Fruit fly (Drosophila melanogaster) whole organism, embryonic: ENCODE results near the gene Tep4.
A peak's percentile ranks its signal among the peaks of the same experiment; 100 is the strongest.

Source experiments
- CG10267 ChIP-seq: fragments of 200-800 bp; sonication (Bioruptor generic); optimal IDR thresholded peaks from 2 replicates; lab custom pipeline; 2018; ENCODE audit warnings: missing biosample characterization, mild to moderate bottlenecking, missing genetic modification characterization, moderate library complexity
- CG10366 ChIP-seq: fragments of 200-800 bp; sonication (Bioruptor generic); IDR thresholded peaks from 2 replicates; pipeline ENCODE4 v1.3.6; 2022; ENCODE audit warnings: missing biosample characterization, missing genetic modification characterization
- CG10462 ChIP-seq: fragments of 200-800 bp; sonication (Bioruptor generic); optimal IDR thresholded peaks from 2 replicates; lab custom pipeline; 2016; ENCODE audit warnings: missing biosample characterization, missing genetic modification characterization
- CG12104 ChIP-seq: fragments of 200-800 bp; sonication (Bioruptor generic); optimal IDR thresholded peaks from 3 replicates; lab custom pipeline; 2016; ENCODE audit warnings: missing biosample characterization, missing genetic modification characterization
- CG13424 ChIP-seq: fragments of 200-800 bp; sonication (Bioruptor generic); optimal IDR thresholded peaks from 2 replicates; lab custom pipeline; 2019; ENCODE audit warnings: missing biosample characterization, mild to moderate bottlenecking, missing genetic modification characterization, moderate library complexity
- CG15073 ChIP-seq: fragments of 200-800 bp; sonication (Bioruptor generic); optimal IDR thresholded peaks from 2 replicates; lab custom pipeline; 2016; ENCODE audit warnings: missing biosample characterization, missing genetic modification characterization
- CG1529 ChIP-seq: fragments of 200-800 bp; sonication (Bioruptor generic); optimal IDR thresholded peaks from 3 replicates; lab custom pipeline; 2018; ENCODE audit warnings: missing biosample characterization, missing genetic modification characterization
- CG15601 ChIP-seq: fragments of 200-800 bp; sonication (Bioruptor generic); optimal IDR thresholded peaks from 3 replicates; lab custom pipeline; 2019; ENCODE audit warnings: missing biosample characterization, mild to moderate bottlenecking, missing genetic modification characterization, moderate library complexity
- CG16779 ChIP-seq: fragments of 200-800 bp; sonication (Bioruptor generic); IDR thresholded peaks from 2 replicates; pipeline ENCODE4 v1.3.6; 2022; ENCODE audit warnings: missing biosample characterization, missing genetic modification characterization
- CG16863 ChIP-seq: fragments of 200-800 bp; sonication (Bioruptor generic); optimal IDR thresholded peaks from 3 replicates; lab custom pipeline; 2016; ENCODE audit warnings: missing biosample characterization, missing genetic modification characterization
- CG17186 ChIP-seq: fragments of 200-800 bp; sonication (Bioruptor generic); optimal IDR thresholded peaks from 3 replicates; lab custom pipeline; 2017; ENCODE audit warnings: missing biosample characterization, missing genetic modification reagents, missing genetic modification characterization
- CG2129 ChIP-seq: fragments of 200-800 bp; sonication (Bioruptor generic); IDR thresholded peaks from 2 replicates; pipeline ENCODE4 v1.3.6; 2022; ENCODE audit warnings: missing biosample characterization, missing genetic modification characterization; ENCODE audit not compliant: partially characterized antibody
- CG3065 ChIP-seq: fragments of 200-800 bp; sonication (Bioruptor generic); optimal IDR thresholded peaks from 2 replicates; lab custom pipeline; 2016; ENCODE audit warnings: missing biosample characterization, missing genetic modification characterization
- CG31224 ChIP-seq: fragments of 200-800 bp; sonication (Bioruptor generic); IDR thresholded peaks from 2 replicates; pipeline ENCODE4 v1.3.6; 2022; ENCODE audit warnings: missing biosample characterization, missing genetic modification characterization
- CG32532 ChIP-seq: fragments of 200-800 bp; sonication (Bioruptor generic); IDR thresholded peaks from 2 replicates; pipeline ENCODE4 v1.3.6; 2022; ENCODE audit warnings: missing biosample characterization, missing genetic modification characterization
- CG32772 ChIP-seq: fragments of 200-800 bp; sonication (Bioruptor generic); IDR thresholded peaks from 2 replicates; pipeline ENCODE4 v1.3.6; 2022; ENCODE audit warnings: missing biosample characterization, missing genetic modification characterization
- CG4282 ChIP-seq: fragments of 200-800 bp; sonication (Bioruptor generic); optimal IDR thresholded peaks from 2 replicates; lab custom pipeline; 2016; ENCODE audit warnings: missing biosample characterization, missing genetic modification characterization
- CG7745 ChIP-seq: fragments of 200-800 bp; sonication (Bioruptor generic); optimal IDR thresholded peaks from 2 replicates; lab custom pipeline; 2018; ENCODE audit warnings: missing biosample characterization, mild to moderate bottlenecking, missing genetic modification characterization, moderate library complexity
- CG7963 ChIP-seq: fragments of 200-800 bp; sonication (Bioruptor generic); IDR thresholded peaks from 3 replicates; pipeline ENCODE4 v1.3.6; 2022; ENCODE audit warnings: missing biosample characterization, missing genetic modification characterization; ENCODE audit not compliant: partially characterized antibody
- CG8944 ChIP-seq: fragments of 200-800 bp; sonication (Bioruptor generic); optimal IDR thresholded peaks from 3 replicates; lab custom pipeline; 2016; ENCODE audit warnings: missing biosample characterization, missing genetic modification characterization
- CrebB ChIP-seq: fragments of 200-800 bp; sonication (Bioruptor generic); optimal IDR thresholded peaks from 3 replicates; lab custom pipeline; 2018; ENCODE audit warnings: missing biosample characterization, mild to moderate bottlenecking, missing genetic modification characterization
- Ets65A ChIP-seq: fragments of 200-800 bp; sonication (Bioruptor generic); peaks from one replicate; lab custom pipeline; 2016; ENCODE audit warnings: missing biosample characterization, missing genetic modification characterization
- GATAe ChIP-seq: fragments of 200-800 bp; sonication (Bioruptor generic); conservative IDR thresholded peaks from 2 replicates; pipeline ENCODE4 v1.3.6; 2022; ENCODE audit warnings: missing biosample characterization, missing genetic modification characterization
- HLH3B ChIP-seq: fragments of 200-800 bp; sonication (Bioruptor generic); IDR thresholded peaks from 2 replicates; pipeline ENCODE4 v1.3.6; 2022; ENCODE audit warnings: missing biosample characterization, missing genetic modification characterization
- HLH4C ChIP-seq: fragments of 200-800 bp; sonication (Bioruptor generic); IDR thresholded peaks from 3 replicates; pipeline ENCODE4 v1.3.6; 2022; ENCODE audit warnings: missing biosample characterization, missing genetic modification characterization; ENCODE audit not compliant: partially characterized antibody
- NC2β ChIP-seq: fragments of 200-800 bp; sonication (Bioruptor generic); optimal IDR thresholded peaks from 2 replicates; lab custom pipeline; 2016; ENCODE audit warnings: missing biosample characterization, missing genetic modification characterization
- Neu2 ChIP-seq: fragments of 200-800 bp; sonication (Bioruptor generic); optimal IDR thresholded peaks from 3 replicates; lab custom pipeline; 2016; ENCODE audit warnings: missing biosample characterization, missing genetic modification characterization, borderline replicate concordance
- Nf-YB ChIP-seq: fragments of 200-800 bp; sonication (Bioruptor generic); optimal IDR thresholded peaks from 3 replicates; lab custom pipeline; 2019; ENCODE audit warnings: missing biosample characterization, mild to moderate bottlenecking, missing genetic modification characterization, moderate library complexity
- Oli ChIP-seq: fragments of 200-800 bp; sonication (Bioruptor generic); optimal IDR thresholded peaks from 2 replicates; lab custom pipeline; 2018; ENCODE audit warnings: missing biosample characterization, mild to moderate bottlenecking, missing genetic modification characterization, moderate library complexity
- Poxn ChIP-seq: fragments of 200-800 bp; sonication (Bioruptor generic); IDR thresholded peaks from 2 replicates; pipeline ENCODE4 v1.3.6; 2022; ENCODE audit warnings: missing biosample characterization, missing genetic modification characterization
- ac ChIP-seq: fragments of 200-800 bp; sonication (Bioruptor generic); optimal IDR thresholded peaks from 3 replicates; lab custom pipeline; 2017; ENCODE audit warnings: missing biosample characterization, mild to moderate bottlenecking, missing genetic modification characterization
- cas ChIP-seq: fragments of 200-800 bp; sonication (Bioruptor generic); IDR thresholded peaks from 2 replicates; pipeline ENCODE4 v1.3.6; 2022; ENCODE audit warnings: missing biosample characterization, missing genetic modification characterization
- caup ChIP-seq: fragments of 200-800 bp; sonication (Bioruptor generic); optimal IDR thresholded peaks from 3 replicates; lab custom pipeline; 2017; ENCODE audit warnings: missing biosample characterization, mild to moderate bottlenecking, missing genetic modification characterization, moderate library complexity; ENCODE audit not compliant: severe bottlenecking
- cwo ChIP-seq: fragments of 200-800 bp; sonication (Bioruptor generic); optimal IDR thresholded peaks from 3 replicates; lab custom pipeline; 2017; ENCODE audit warnings: missing biosample characterization, missing genetic modification characterization, mild to moderate bottlenecking, moderate library complexity, missing genetic modification reagents
- dm ChIP-seq: fragments of 200-800 bp; sonication (Bioruptor generic); optimal IDR thresholded peaks from 3 replicates; lab custom pipeline; 2016; ENCODE audit warnings: missing biosample characterization, missing genetic modification characterization
- ftz-f1 ChIP-seq: fragments of 200-800 bp; sonication (Bioruptor generic); optimal IDR thresholded peaks from 2 replicates; lab custom pipeline; 2016; ENCODE audit warnings: missing biosample characterization, missing genetic modification characterization
- gem ChIP-seq: fragments of 200-800 bp; sonication (Bioruptor generic); optimal IDR thresholded peaks from 2 replicates; lab custom pipeline; 2019; ENCODE audit warnings: missing biosample characterization, mild to moderate bottlenecking, missing genetic modification characterization, moderate library complexity
- ind ChIP-seq: fragments of 200-800 bp; sonication (Bioruptor generic); optimal IDR thresholded peaks from 3 replicates; lab custom pipeline; 2016; ENCODE audit warnings: missing biosample characterization, missing genetic modification characterization
- jigr1 ChIP-seq: fragments of 200-800 bp; sonication (Bioruptor generic); IDR thresholded peaks from 3 replicates; pipeline ENCODE4 v1.3.6; 2022; ENCODE audit warnings: missing biosample characterization, missing genetic modification characterization
- jing ChIP-seq: fragments of 200-800 bp; sonication (Bioruptor generic); optimal IDR thresholded peaks from 2 replicates; lab custom pipeline; 2018; ENCODE audit warnings: missing biosample characterization, mild to moderate bottlenecking, missing genetic modification characterization
- knrl ChIP-seq: fragments of 200-800 bp; sonication (Bioruptor generic); IDR thresholded peaks from 3 replicates; pipeline ENCODE4 v1.3.6; 2022; ENCODE audit warnings: missing biosample characterization, missing genetic modification characterization; ENCODE audit not compliant: partially characterized antibody
- maf-S ChIP-seq: fragments of 200-800 bp; sonication (Bioruptor generic); optimal IDR thresholded peaks from 2 replicates; lab custom pipeline; 2016; ENCODE audit warnings: missing biosample characterization, missing genetic modification characterization
- oc ChIP-seq: fragments of 200-800 bp; sonication (Bioruptor generic); optimal IDR thresholded peaks from 2 replicates; lab custom pipeline; 2018; ENCODE audit warnings: missing biosample characterization, mild to moderate bottlenecking, missing genetic modification characterization, moderate library complexity
- onecut ChIP-seq: fragments of 200-800 bp; sonication (Bioruptor generic); IDR thresholded peaks from 2 replicates; pipeline ENCODE4 v1.3.6; 2022; ENCODE audit warnings: missing biosample characterization, missing genetic modification characterization
- pzg ChIP-seq: fragments of 200-800 bp; sonication (Bioruptor generic); optimal IDR thresholded peaks from 3 replicates; lab custom pipeline; 2018; ENCODE audit warnings: missing biosample characterization, mild to moderate bottlenecking, missing genetic modification characterization, moderate library complexity
- sc ChIP-seq, 3 experiments: fragments of >200 bp in 2 of 3; fragments of 200-800 bp in 1 of 3; sonication (Bioruptor generic) in 1 of 3; optimal IDR thresholded peaks; 2 replicates in 2 of 3; 3 replicates in 1 of 3; lab custom pipeline; 2017; ENCODE audit warnings: mild to moderate bottlenecking in 1 of 3, missing biosample characterization in 1 of 3, missing genetic modification characterization in 1 of 3, missing genetic modification reagents in 1 of 3
- schlank ChIP-seq: fragments of 200-800 bp; sonication (Bioruptor generic); optimal IDR thresholded peaks from 2 replicates; lab custom pipeline; 2018; ENCODE audit warnings: missing biosample characterization, mild to moderate bottlenecking, missing genetic modification characterization
- tx ChIP-seq: fragments of 200-800 bp; sonication (Bioruptor generic); optimal IDR thresholded peaks from 2 replicates; lab custom pipeline; 2016; ENCODE audit warnings: missing biosample characterization, missing genetic modification characterization

Gene Tep4

DNA sequence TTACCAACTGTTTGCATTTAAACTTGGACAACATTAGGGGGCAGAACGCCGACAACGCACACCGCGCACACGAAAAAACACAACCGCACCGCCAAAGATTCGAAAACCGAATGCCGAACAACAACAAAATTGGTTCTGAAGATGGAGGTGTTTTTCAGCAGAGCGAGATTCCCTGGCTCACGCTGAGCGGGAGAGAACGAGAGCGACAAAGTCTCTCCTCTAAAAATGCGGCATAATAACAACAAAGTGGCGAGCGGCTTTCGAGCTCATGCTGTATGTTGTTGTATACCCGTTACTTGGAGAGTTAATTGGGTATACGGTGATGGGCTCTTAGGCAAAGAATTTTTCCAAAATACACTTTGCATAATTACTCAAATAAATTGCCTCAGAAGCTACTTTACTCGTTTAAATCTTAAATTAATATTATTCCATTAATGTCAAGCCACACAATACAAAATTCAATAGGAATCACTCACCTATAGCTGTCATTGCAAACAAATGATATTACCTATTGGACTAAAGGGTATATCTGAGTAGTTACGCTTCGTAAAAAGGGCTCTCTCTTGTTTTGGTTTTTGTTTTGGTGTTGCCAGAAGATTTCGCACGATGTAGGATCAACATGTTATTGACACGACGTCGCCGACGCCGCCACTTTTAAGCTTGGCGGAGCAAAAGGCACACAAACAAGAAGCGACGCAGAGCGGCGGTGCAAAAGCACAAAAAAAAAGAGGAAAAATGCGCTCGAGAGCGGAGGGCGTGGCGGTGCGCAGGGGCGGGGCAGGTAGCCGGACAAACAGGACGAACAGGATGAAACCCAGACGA is 24.4 kb downstream of the Tep4 start (continued):
- TF ChIP-seq CG13424 (tag; lab: Kevin White, UChicago) = peak; percentile 69
- no peak for TF ChIP-seq cas (GFP tag; lab: Robert Waterston, UW)
- TF ChIP-seq gem (tag; lab: Kevin White, UChicago) = peak; percentile 78
- TF ChIP-seq CG17186 = no peak
- no peak for TF ChIP-seq jigr1 (GFP tag; lab: Robert Waterston, UW)
- no peak; the same call in 1 of the 2 replicates for TF ChIP-seq GATAe (GFP tag; lab: Robert Waterston, UW)
- no peak for TF ChIP-seq CG2129 (GFP tag; lab: Robert Waterston, UW)
- TF ChIP-seq knrl (GFP tag; lab: Robert Waterston, UW) = no peak
- TF ChIP-seq CG15601 (tag; lab: Kevin White, UChicago) = peak; percentile 57
- peak; percentile 55 for TF ChIP-seq schlank
- TF ChIP-seq ac (GFP tag; lab: Kevin White, UChicago) = no peak
- TF ChIP-seq dm (GFP tag; lab: Kevin White, UChicago) = no peak
- no peak for TF ChIP-seq CG4282
- TF ChIP-seq oc (tag; lab: Kevin White, UChicago) = no peak
- no peak for TF ChIP-seq CG7745 (tag; lab: Kevin White, UChicago)
- no peak for TF ChIP-seq Neu2 (GFP tag; lab: Kevin White, UChicago)
- TF ChIP-seq Poxn = no peak
- no peak for TF ChIP-seq CG1529 (GFP tag; lab: Kevin White, UChicago)
- TF ChIP-seq sc (optimal IDR thresholded peaks at IDR 0.05; lab: Kevin White, UChicago) = no peak
- no peak for TF ChIP-seq sc (GFP tag; optimal IDR thresholded peaks at IDR 0.05; lab: Kevin White, UChicago)
- peak; percentile 27 for TF ChIP-seq CG16863 (GFP tag; lab: Kevin White, UChicago)
- 0 out of 3 replicates have a peak, but pooled peaks have one; percentile 33 for TF ChIP-seq HLH4C (GFP tag; lab: Robert Waterston, UW)
- TF ChIP-seq NC2β (GFP tag; lab: Kevin White, UChicago) = peak; percentile 24
- TF ChIP-seq CG10462 (GFP tag; lab: Kevin White, UChicago) = no peak
- TF ChIP-seq caup = peak; percentile 62
- TF ChIP-seq ind (GFP tag; lab: Kevin White, UChicago) = peak; percentile 71
- peak; percentile 34; the same call in 1 of the 2 replicates for TF ChIP-seq CG32772
- TF ChIP-seq Ets65A (GFP tag; lab: Kevin White, UChicago) = peak; percentile 72
- TF ChIP-seq onecut = 0 out of 2 replicates have a peak, but pooled peaks have one; percentile 27
- TF ChIP-seq CG31224 = peak; percentile 60; the same call in 1 of the 2 replicates
- peak; percentile 52 for TF ChIP-seq Nf-YB (GFP tag; lab: Kevin White, UChicago)
- no peak for TF ChIP-seq pzg
- TF ChIP-seq tx (GFP tag; lab: Kevin White, UChicago) = peak; percentile 26
- TF ChIP-seq CG3065 (GFP tag; lab: Kevin White, UChicago) = no peak
- TF ChIP-seq cwo (GFP tag; lab: Kevin White, UChicago) = peak; percentile 76
- peak; percentile 63 for TF ChIP-seq Oli (tag; lab: Kevin White, UChicago)
- peak; percentile 9 for TF ChIP-seq ftz-f1 (GFP tag; lab: Kevin White, UChicago)
- peak; percentile 52 for TF ChIP-seq CG10366 (GFP tag; lab: Robert Waterston, UW)
- TF ChIP-seq CrebB (tag; lab: Kevin White, UChicago) = peak; percentile 72
- no peak for TF ChIP-seq CG7963 (GFP tag; lab: Robert Waterston, UW)
- 0 out of 2 replicates have a peak, but pooled peaks have one; percentile 39 for TF ChIP-seq HLH3B (GFP tag; lab: Robert Waterston, UW)
- TF ChIP-seq CG32532 (GFP tag; lab: Robert Waterston, UW) = peak; percentile 65
- peak; percentile 17 for TF ChIP-seq maf-S (GFP tag; lab: Kevin White, UChicago)
- TF ChIP-seq CG16779 (GFP tag; lab: Robert Waterston, UW) = no peak
- TF ChIP-seq CG8944 (GFP tag; lab: Kevin White, UChicago) = no peak
- peak; percentile 33 for TF ChIP-seq jing (GFP tag; lab: Kevin White, UChicago)
- TF ChIP-seq CG12104 (GFP tag; lab: Kevin White, UChicago) = peak; percentile 38
- no peak for TF ChIP-seq CG15073
- TF ChIP-seq CG10267 = peak; percentile 53
